Worm (Caenorhabditis elegans) whole organism, L3 larva: Measurements from ENCODE around the gene C27A7.8.

Source experiments
- R02D3.7 ChIP-seq: fragments of 150-350 bp; optimal IDR thresholded peaks from 2 replicates; lab custom pipeline; 2014; ENCODE audit warnings: missing biosample characterization, missing genetic modification characterization
- ZK546.5 ChIP-seq: sonication (generic microtip); optimal IDR thresholded peaks from 2 replicates; lab custom pipeline; 2017; ENCODE audit warnings: missing biosample characterization, missing genetic modification characterization
- aly-2 ChIP-seq: fragments of 150-350 bp; optimal IDR thresholded peaks from 2 replicates; lab custom pipeline; 2014; ENCODE audit warnings: missing biosample characterization, missing genetic modification characterization
- ama-1 ChIP-seq: fragments of 150-350 bp; optimal IDR thresholded peaks from 2 replicates; lab custom pipeline; 2018
- ceh-16 ChIP-seq: sonication (generic microtip); optimal IDR thresholded peaks from 2 replicates; lab custom pipeline; 2017; ENCODE audit warnings: missing biosample characterization, missing genetic modification characterization
- ceh-28 ChIP-seq: fragments of 150-350 bp; optimal IDR thresholded peaks from 2 replicates; lab custom pipeline; 2014; ENCODE audit warnings: missing biosample characterization, missing genetic modification reagents, missing genetic modification characterization
- ceh-82 ChIP-seq: fragments of 150-350 bp; optimal IDR thresholded peaks from 2 replicates; lab custom pipeline; 2014; ENCODE audit warnings: missing biosample characterization, missing genetic modification characterization
- ceh-9 ChIP-seq: sonication (generic microtip); optimal IDR thresholded peaks from 2 replicates; lab custom pipeline; 2018; ENCODE audit warnings: missing biosample characterization, missing genetic modification characterization
- egl-27 ChIP-seq: sonication (generic microtip); optimal IDR thresholded peaks from 4 replicates; lab custom pipeline; 2017; ENCODE audit warnings: missing biosample characterization, missing genetic modification reagents, missing genetic modification characterization
- egl-5 ChIP-seq: fragments of 150-350 bp; optimal IDR thresholded peaks from 2 replicates; lab custom pipeline; 2017; ENCODE audit warnings: missing biosample characterization, missing genetic modification reagents, missing genetic modification characterization, inconsistent platforms
- elt-1 ChIP-seq: fragments of 150-350 bp; optimal IDR thresholded peaks from 2 replicates; lab custom pipeline; 2014; ENCODE audit warnings: missing biosample characterization, missing genetic modification characterization
- elt-2 ChIP-seq: sonication (generic microtip); optimal IDR thresholded peaks from 2 replicates; lab custom pipeline; 2016; ENCODE audit warnings: missing genetic modification reagents, mild to moderate bottlenecking, missing genetic modification characterization, missing compliant biosample characterization
- elt-3 ChIP-seq, 3 experiments: fragments of 150-350 bp in 1 of 3; sonication (generic microtip) in 2 of 3; optimal IDR thresholded peaks; 2 replicates in 2 of 3; 4 replicates in 1 of 3; lab custom pipeline; 2014 to 2017; ENCODE audit warnings: missing biosample characterization in 3 of 3, missing genetic modification characterization in 3 of 3
- eor-1 ChIP-seq, 2 experiments: fragments of 150-350 bp; optimal IDR thresholded peaks; 2 replicates each; lab custom pipeline; 2014 to 2018; ENCODE audit warnings: missing biosample characterization in 2 of 2, missing genetic modification characterization in 2 of 2
- fkh-10 ChIP-seq: sonication (generic microtip); optimal IDR thresholded peaks from 2 replicates; lab custom pipeline; 2017; ENCODE audit warnings: missing biosample characterization, missing genetic modification reagents, missing genetic modification characterization
- fkh-2 ChIP-seq: fragments of 150-350 bp; optimal IDR thresholded peaks from 2 replicates; lab custom pipeline; 2014; ENCODE audit warnings: missing biosample characterization, missing genetic modification reagents, missing genetic modification characterization
- hmg-11 ChIP-seq: sonication (generic microtip); optimal IDR thresholded peaks from 2 replicates; lab custom pipeline; 2016; ENCODE audit warnings: missing genetic modification characterization, missing compliant biosample characterization
- jun-1 ChIP-seq: fragments of 150-350 bp; optimal IDR thresholded peaks from 2 replicates; lab custom pipeline; 2014; ENCODE audit warnings: missing biosample characterization, missing genetic modification reagents, missing genetic modification characterization
- lin-15B ChIP-seq: fragments of 150-350 bp; optimal IDR thresholded peaks from 2 replicates; lab custom pipeline; 2014; ENCODE audit warnings: missing biosample characterization, missing genetic modification characterization
- lin-39 ChIP-seq: fragments of 150-350 bp; optimal IDR thresholded peaks from 2 replicates; lab custom pipeline; 2018; ENCODE audit warnings: missing biosample characterization, missing genetic modification reagents, missing genetic modification characterization
- lsy-12 ChIP-seq: sonication (generic microtip); optimal IDR thresholded peaks from 2 replicates; lab custom pipeline; 2016; ENCODE audit warnings: mild to moderate bottlenecking, missing genetic modification characterization, missing compliant biosample characterization
- mdl-1 ChIP-seq: fragments of 150-350 bp; optimal IDR thresholded peaks from 2 replicates; lab custom pipeline; 2014; ENCODE audit warnings: missing biosample characterization, missing genetic modification characterization
- nfya-1 ChIP-seq: sonication (generic microtip); optimal IDR thresholded peaks from 2 replicates; lab custom pipeline; 2017; ENCODE audit warnings: missing genetic modification characterization, mild to moderate bottlenecking, missing compliant biosample characterization, antibody characterized with exemption, moderate library complexity; ENCODE audit not compliant: insufficient read depth
- nhr-12 ChIP-seq: fragments of 150-350 bp; optimal IDR thresholded peaks from 2 replicates; lab custom pipeline; 2014; ENCODE audit warnings: missing biosample characterization, missing genetic modification characterization
- nhr-23 ChIP-seq: fragments of 150-350 bp; optimal IDR thresholded peaks from 2 replicates; lab custom pipeline; 2014; ENCODE audit warnings: missing biosample characterization, missing genetic modification reagents, missing genetic modification characterization
- nhr-237 ChIP-seq: fragments of 150-350 bp; optimal IDR thresholded peaks from 2 replicates; lab custom pipeline; 2014; ENCODE audit warnings: missing biosample characterization, missing genetic modification characterization
- nhr-25 ChIP-seq: sonication (generic microtip); optimal IDR thresholded peaks from 2 replicates; lab custom pipeline; 2017; ENCODE audit warnings: missing biosample characterization, missing genetic modification characterization
- nhr-28 ChIP-seq: fragments of 150-350 bp; optimal IDR thresholded peaks from 2 replicates; lab custom pipeline; 2014; ENCODE audit warnings: missing biosample characterization, missing genetic modification characterization
- nhr-43 ChIP-seq: sonication (generic microtip); optimal IDR thresholded peaks from 2 replicates; lab custom pipeline; 2016; ENCODE audit warnings: mild to moderate bottlenecking, missing genetic modification characterization, missing compliant biosample characterization; ENCODE audit not compliant: poor library complexity, severe bottlenecking
- nhr-67 ChIP-seq: fragments of 150-350 bp; optimal IDR thresholded peaks from 2 replicates; lab custom pipeline; 2014; ENCODE audit warnings: missing biosample characterization, missing genetic modification characterization
- nhr-76 ChIP-seq: fragments of 150-350 bp; sonication (generic microtip); optimal IDR thresholded peaks from 5 replicates; lab custom pipeline; 2014; ENCODE audit warnings: missing biosample characterization, missing genetic modification characterization
- nhr-77 ChIP-seq: fragments of 150-350 bp; optimal IDR thresholded peaks from 2 replicates; lab custom pipeline; 2014; ENCODE audit warnings: missing biosample characterization, missing genetic modification characterization
- pha-4 ChIP-seq: fragments of 150-350 bp; optimal IDR thresholded peaks from 2 replicates; lab custom pipeline; 2014; ENCODE audit warnings: missing biosample characterization, missing genetic modification reagents, missing genetic modification characterization
- pqm-1 ChIP-seq: fragments of 150-350 bp; optimal IDR thresholded peaks from 2 replicates; lab custom pipeline; 2017; ENCODE audit warnings: missing biosample characterization, missing genetic modification characterization, inconsistent platforms
- skn-1 ChIP-seq: fragments of 150-350 bp; optimal IDR thresholded peaks from 2 replicates; lab custom pipeline; 2014; ENCODE audit warnings: missing biosample characterization, missing genetic modification characterization
- snpc-4 ChIP-seq: fragments of 150-350 bp; optimal IDR thresholded peaks from 2 replicates; lab custom pipeline; 2014; ENCODE audit warnings: missing biosample characterization, missing genetic modification characterization
- tbx-2 ChIP-seq: sonication (generic microtip); optimal IDR thresholded peaks from 2 replicates; lab custom pipeline; 2016; ENCODE audit warnings: mild to moderate bottlenecking, missing genetic modification characterization, missing compliant biosample characterization
- unc-39 ChIP-seq: sonication (generic microtip); optimal IDR thresholded peaks from 4 replicates; lab custom pipeline; 2017; ENCODE audit warnings: missing biosample characterization, missing genetic modification characterization
- unc-62 ChIP-seq: fragments of 150-350 bp; sonication (generic microtip); optimal IDR thresholded peaks from 4 replicates; lab custom pipeline; 2014; ENCODE audit warnings: missing biosample characterization, missing genetic modification reagents, missing genetic modification characterization
- zag-1 ChIP-seq: fragments of 150-350 bp; optimal IDR thresholded peaks from 2 replicates; lab custom pipeline; 2014; ENCODE audit warnings: missing biosample characterization, missing genetic modification characterization
- ztf-11 ChIP-seq: fragments of 150-350 bp; optimal IDR thresholded peaks from 2 replicates; lab custom pipeline; 2014; ENCODE audit warnings: missing biosample characterization, missing genetic modification characterization
- ztf-4 ChIP-seq: fragments of 150-350 bp; optimal IDR thresholded peaks from 2 replicates; lab custom pipeline; 2014; ENCODE audit warnings: missing biosample characterization, missing genetic modification characterization

The C27A7.8 gene

ce11 chrV:12190943-12191569 is 38.1 kb downstream of the C27A7.8 start, which contains the start of gene dpy-30:
TSS of gene dpy-30 (plus strand) at chrV:12191519.
- TF ChIP-seq ceh-9 (no peak), ceh-28 (tag; lab: Kevin White, UChicago) (peak; percentile 38), skn-1 (tag; lab: Kevin White, UChicago) (no peak), nhr-67 (tag; lab: Kevin White, UChicago) (no peak), ceh-16 (tag; lab: Kevin White, UChicago) (no peak), elt-2 (tag; lab: Kevin White, UChicago) (peak; percentile 42), egl-27 (tag; lab: Kevin White, UChicago) (no peak), mdl-1 (tag; lab: Kevin White, UChicago) (no peak), snpc-4 (tag; lab: Kevin White, UChicago) (peak; percentile 64), ztf-4 (tag; lab: Kevin White, UChicago) (no peak), tbx-2 (no peak), ZK546.5 (tag; lab: Kevin White, UChicago) (no peak), ztf-11 (tag; lab: Kevin White, UChicago) (no peak), pha-4 (peak; percentile 86), nhr-23 (tag; lab: Kevin White, UChicago) (peak; percentile 38), pqm-1 (tag; lab: Kevin White, UChicago) (no peak), nfya-1 (tag; lab: Kevin White, UChicago) (peak; percentile 82), lsy-12 (tag; lab: Kevin White, UChicago) (no peak), egl-5 (tag; lab: Kevin White, UChicago) (no peak), hmg-11 (peak; percentile 72), nhr-25 (peak; percentile 65), nhr-28 (tag; lab: Kevin White, UChicago) (no peak), jun-1 (tag; lab: Kevin White, UChicago) (no peak), unc-62 (GFP tag; lab: Kevin White, UChicago) (no peak), nhr-76 (tag; lab: Kevin White, UChicago) (no peak), fkh-2 (tag; lab: Kevin White, UChicago) (no peak), aly-2 (tag; lab: Kevin White, UChicago) (no peak), lin-39 (peak; percentile 50), lin-15B (tag; lab: Kevin White, UChicago) (peak; percentile 29), unc-39 (tag; lab: Kevin White, UChicago) (no peak), fkh-10 (GFP tag; lab: Kevin White, UChicago) (no peak), eor-1 (tag; optimal IDR thresholded peaks at IDR 0.05; lab: Kevin White, UChicago) (no peak), elt-1 (tag; lab: Kevin White, UChicago) (no peak), nhr-43 (no peak), ama-1 (no peak), nhr-237 (tag; lab: Kevin White, UChicago) (no peak), elt-3 (tag; optimal IDR thresholded peaks at IDR 0.05; lab: Kevin White, UChicago) (no peak), zag-1 (tag; lab: Kevin White, UChicago) (no peak), nhr-77 (tag; lab: Kevin White, UChicago) (no peak), R02D3.7 (tag; lab: Kevin White, UChicago) (no peak)

- TF ChIP-seq pha-4 = peak; percentile 10
- peak; percentile 35 for TF ChIP-seq ama-1
- no peak for TF ChIP-seq nhr-67 (tag; lab: Kevin White, UChicago)
- no peak for TF ChIP-seq unc-62 (GFP tag; lab: Kevin White, UChicago)
- TF ChIP-seq lsy-12 (tag; lab: Kevin White, UChicago) = no peak
- no peak for TF ChIP-seq nhr-23 (tag; lab: Kevin White, UChicago)
- TF ChIP-seq aly-2 (tag; lab: Kevin White, UChicago) = no peak
- TF ChIP-seq lin-15B (tag; lab: Kevin White, UChicago) = no peak
- no peak for TF ChIP-seq nhr-12 (tag; lab: Kevin White, UChicago)
- TF ChIP-seq hmg-11 = no peak
- no peak for TF ChIP-seq ceh-82 (tag; lab: Kevin White, UChicago)
Measured at ce11 chrV:12192129-12192528, 39.2 kb downstream of the C27A7.8 start, which contains the start of gene rnp-1. TSS of gene rnp-1 (plus strand) at chrV:12192273.
